Worm (Caenorhabditis elegans): ENCODE measurements around the gene F55H2.7.

F55H2.7 gene

ce11 chrIII:9516148-9516547 is at the start of gene F55H2.7:
TSS of gene F55H2.7 (minus strand) at chrIII:9516248.
- no peak for TF ChIP-seq B0310.2 (tag; optimal IDR thresholded peaks at IDR 0.05)
- TF ChIP-seq pes-1 (GFP tag; IDR thresholded peaks at IDR 0.05): no peak

DNA sequence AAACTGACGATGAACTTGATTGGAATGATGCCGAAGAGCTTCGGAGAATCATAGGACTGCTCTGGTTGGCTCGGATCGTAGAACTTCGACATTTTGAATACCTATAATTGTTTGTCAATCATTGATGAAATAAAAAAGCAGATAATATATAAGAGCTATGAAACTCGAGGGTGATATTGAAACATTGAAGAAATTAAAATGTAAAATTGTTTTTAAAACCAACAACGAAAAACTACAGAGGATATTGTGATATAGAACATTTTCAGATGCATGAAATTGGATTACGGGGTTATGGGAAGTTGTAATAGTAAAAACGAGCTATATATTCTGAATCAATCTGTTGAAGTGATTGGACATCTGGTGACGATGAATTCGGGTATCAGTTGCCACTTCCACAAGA is 48.4 kb upstream of the F55H2.7 start, which contains the start of gene C48B4.10:
C48B4.10 (minus strand) TSS at position 101 of the 400 bp plus-strand sequence.
- TF ChIP-seq sea-1 (GFP tag; conservative IDR thresholded peaks at IDR 0.05): no peak
- TF ChIP-seq ceh-36 (tag; optimal IDR thresholded peaks at IDR 0.05): no peak
- TF ChIP-seq aly-1 (tag; optimal IDR thresholded peaks at IDR 0.05): no peak
- no peak for TF ChIP-seq ets-7 (tag; optimal IDR thresholded peaks at IDR 0.05)
- no peak for TF ChIP-seq tra-4 (tag; optimal IDR thresholded peaks at IDR 0.05)
- no peak for TF ChIP-seq tbx-37 (GFP tag; conservative IDR thresholded peaks at IDR 0.05)
- no peak for TF ChIP-seq ceh-13 (GFP tag; optimal IDR thresholded peaks at IDR 0.05)

ce11 chrIII:9563235-9563634 is 47.2 kb upstream of the F55H2.7 start, which contains the start of gene C48B4.9:
TSS of gene C48B4.9 (minus strand) at chrIII:9563335.
- TF ChIP-seq tra-4 (tag; optimal IDR thresholded peaks at IDR 0.05) (no peak), ceh-36 (tag; optimal IDR thresholded peaks at IDR 0.05) (no peak), tbx-37 (GFP tag; conservative IDR thresholded peaks at IDR 0.05) (no peak), tbx-11 (GFP tag; IDR thresholded peaks at IDR 0.05) (no peak), hnd-1 (tag; optimal IDR thresholded peaks at IDR 0.05) (no peak), ama-1 (optimal IDR thresholded peaks at IDR 0.05) (no peak), hmg-4 (GFP tag; optimal IDR thresholded peaks at IDR 0.05) (no peak), scrt-1 (GFP tag; IDR thresholded peaks at IDR 0.05) (no peak), pes-1 (GFP tag; IDR thresholded peaks at IDR 0.05) (no peak), hmbx-1 (tag; optimal IDR thresholded peaks at IDR 0.05) (no peak), aly-1 (tag; optimal IDR thresholded peaks at IDR 0.05) (no peak), flt-1 (GFP tag; IDR thresholded peaks at IDR 0.05) (no peak), ets-7 (tag; optimal IDR thresholded peaks at IDR 0.05) (no peak), ceh-13 (GFP tag; optimal IDR thresholded peaks at IDR 0.05) (no peak), F13C5.2 (tag; optimal IDR thresholded peaks at IDR 0.05) (no peak), B0310.2 (tag; optimal IDR thresholded peaks at IDR 0.05) (no peak), sea-1 (GFP tag; conservative IDR thresholded peaks at IDR 0.05) (no peak)

DNA sequence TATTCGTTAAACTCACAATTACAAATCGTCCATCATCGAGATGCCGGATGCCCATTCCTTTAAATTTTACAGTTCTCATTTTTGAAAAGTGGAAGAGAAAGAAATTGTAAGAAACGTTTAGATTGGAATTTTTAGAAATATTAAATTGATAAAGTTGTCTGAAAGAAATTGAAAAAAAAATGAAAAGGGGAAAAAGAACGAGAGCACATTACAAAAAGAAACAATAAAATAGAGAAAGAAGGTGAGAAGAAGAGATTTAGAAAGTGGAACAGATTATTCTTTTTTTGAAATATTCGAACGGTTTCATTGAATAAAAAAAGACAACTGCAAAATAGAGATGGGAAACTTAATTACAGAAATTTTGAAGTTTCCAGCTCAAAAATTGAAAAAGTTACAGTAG is 45.1 kb upstream of the F55H2.7 start, which contains the start of gene C48B4.8:
C48B4.8 (minus strand) TSS at position 101 of the 400 bp plus-strand sequence.
- TF ChIP-seq ceh-36 (tag; optimal IDR thresholded peaks at IDR 0.05) (no peak), tbx-11 (GFP tag; IDR thresholded peaks at IDR 0.05) (no peak)

DNA sequence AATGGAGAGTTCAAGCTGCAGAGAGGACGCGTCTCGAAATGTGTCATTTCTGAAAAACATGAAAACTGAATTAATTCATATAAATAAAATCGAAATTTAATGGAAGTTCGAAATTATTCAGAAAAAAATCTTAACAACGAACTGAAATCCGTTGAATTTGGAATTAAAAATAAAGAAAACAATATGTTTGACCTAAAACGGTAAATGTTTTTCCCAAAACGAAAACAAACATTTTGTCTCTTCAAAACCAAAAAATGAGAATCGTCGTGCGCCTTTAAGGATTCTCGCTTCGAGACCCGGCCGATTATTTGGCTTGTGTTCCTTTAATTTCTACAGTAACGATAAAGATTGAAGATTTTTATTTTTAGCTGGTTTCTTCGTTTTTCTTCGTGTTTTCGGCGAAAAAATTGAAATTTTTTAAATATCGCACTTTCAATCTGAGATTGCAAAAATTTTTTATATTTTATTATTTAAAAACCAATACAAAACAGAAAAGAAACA is 43.4 kb upstream of the F55H2.7 start, which contains the start of gene C48B4.7:
C48B4.7 (minus strand) TSS at position 51 of the 501 bp plus-strand sequence.
- TF ChIP-seq hmg-4 (GFP tag; optimal IDR thresholded peaks at IDR 0.05) (no peak), pes-1 (GFP tag; IDR thresholded peaks at IDR 0.05) (no peak), F13C5.2 (tag; optimal IDR thresholded peaks at IDR 0.05) (no peak), tra-4 (tag; optimal IDR thresholded peaks at IDR 0.05) (no peak), ets-7 (tag; optimal IDR thresholded peaks at IDR 0.05) (no peak), tbx-37 (GFP tag; conservative IDR thresholded peaks at IDR 0.05) (no peak), flt-1 (GFP tag; IDR thresholded peaks at IDR 0.05) (no peak), ama-1 (optimal IDR thresholded peaks at IDR 0.05) (no peak), hnd-1 (tag; optimal IDR thresholded peaks at IDR 0.05) (no peak), hmbx-1 (tag; optimal IDR thresholded peaks at IDR 0.05) (no peak)

DNA sequence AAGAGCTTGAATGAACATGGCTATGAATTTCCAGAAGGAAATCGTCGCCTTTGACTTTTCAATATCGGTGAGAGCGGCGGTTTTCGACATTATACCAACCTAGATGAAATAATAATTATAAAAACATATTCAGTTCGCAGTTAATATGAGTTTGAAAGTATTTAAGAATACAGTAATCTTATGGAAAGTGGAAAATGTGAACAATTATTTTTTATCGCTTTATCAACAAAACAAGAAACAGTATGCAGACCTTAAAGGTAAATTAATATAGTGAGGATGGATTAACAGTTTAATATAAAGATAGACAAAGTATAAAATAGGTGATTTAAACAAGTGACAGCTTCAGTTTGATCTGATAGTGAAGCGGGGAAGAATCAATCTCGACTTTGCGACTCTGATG is 42.4 kb upstream of the F55H2.7 start, which contains the start of gene C48B4.6:
C48B4.6 (minus strand) TSS at position 101 of the 400 bp plus-strand sequence.
- no peak for TF ChIP-seq hmg-4 (GFP tag; optimal IDR thresholded peaks at IDR 0.05)
- TF ChIP-seq tbx-11 (GFP tag; IDR thresholded peaks at IDR 0.05): no peak
- TF ChIP-seq tra-4 (tag; optimal IDR thresholded peaks at IDR 0.05): no peak
- no peak for TF ChIP-seq scrt-1 (GFP tag; IDR thresholded peaks at IDR 0.05)
- no peak for TF ChIP-seq B0310.2 (tag; optimal IDR thresholded peaks at IDR 0.05)
- no peak for TF ChIP-seq aly-1 (tag; optimal IDR thresholded peaks at IDR 0.05)
- no peak for TF ChIP-seq ama-1 (optimal IDR thresholded peaks at IDR 0.05)
- no peak for TF ChIP-seq ceh-36 (tag; optimal IDR thresholded peaks at IDR 0.05)
- no peak for TF ChIP-seq hnd-1 (tag; optimal IDR thresholded peaks at IDR 0.05)
- no peak for TF ChIP-seq ceh-13 (GFP tag; optimal IDR thresholded peaks at IDR 0.05)
- no peak for TF ChIP-seq hmbx-1 (tag; optimal IDR thresholded peaks at IDR 0.05)
- TF ChIP-seq pes-1 (GFP tag; IDR thresholded peaks at IDR 0.05): no peak
- no peak for TF ChIP-seq flt-1 (GFP tag; IDR thresholded peaks at IDR 0.05)
- TF ChIP-seq sea-1 (GFP tag; conservative IDR thresholded peaks at IDR 0.05): no peak
- TF ChIP-seq ets-7 (tag; optimal IDR thresholded peaks at IDR 0.05): no peak
- TF ChIP-seq tbx-37 (GFP tag; conservative IDR thresholded peaks at IDR 0.05): no peak

DNA sequence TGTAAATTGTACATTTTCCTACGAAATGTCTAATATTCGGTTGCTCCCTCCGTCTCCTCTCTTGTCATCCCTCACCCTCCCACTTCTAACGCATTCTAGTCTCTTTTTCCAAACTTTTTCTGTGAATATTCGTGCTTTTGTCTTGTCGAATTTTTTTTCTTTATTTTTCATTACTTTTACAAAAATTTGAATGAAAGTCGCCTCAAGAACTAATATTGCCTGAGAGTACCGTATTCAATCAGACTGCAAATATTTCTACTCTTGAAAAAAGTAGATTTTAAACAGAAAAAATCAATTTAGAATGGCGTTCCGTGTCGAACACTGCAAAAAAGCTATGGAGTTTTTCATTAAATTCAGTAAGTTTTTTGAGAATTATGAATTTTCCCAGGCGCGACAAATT is 40.3 kb upstream of the F55H2.7 start, which contains the start of gene ZK1098.11:
ZK1098.11 (plus strand) TSS at position 301 of the 400 bp plus-strand sequence.
- no peak for TF ChIP-seq F13C5.2 (tag; optimal IDR thresholded peaks at IDR 0.05)
- TF ChIP-seq hmg-4 (GFP tag; optimal IDR thresholded peaks at IDR 0.05): no peak
- TF ChIP-seq pes-1 (GFP tag; IDR thresholded peaks at IDR 0.05): no peak

DNA sequence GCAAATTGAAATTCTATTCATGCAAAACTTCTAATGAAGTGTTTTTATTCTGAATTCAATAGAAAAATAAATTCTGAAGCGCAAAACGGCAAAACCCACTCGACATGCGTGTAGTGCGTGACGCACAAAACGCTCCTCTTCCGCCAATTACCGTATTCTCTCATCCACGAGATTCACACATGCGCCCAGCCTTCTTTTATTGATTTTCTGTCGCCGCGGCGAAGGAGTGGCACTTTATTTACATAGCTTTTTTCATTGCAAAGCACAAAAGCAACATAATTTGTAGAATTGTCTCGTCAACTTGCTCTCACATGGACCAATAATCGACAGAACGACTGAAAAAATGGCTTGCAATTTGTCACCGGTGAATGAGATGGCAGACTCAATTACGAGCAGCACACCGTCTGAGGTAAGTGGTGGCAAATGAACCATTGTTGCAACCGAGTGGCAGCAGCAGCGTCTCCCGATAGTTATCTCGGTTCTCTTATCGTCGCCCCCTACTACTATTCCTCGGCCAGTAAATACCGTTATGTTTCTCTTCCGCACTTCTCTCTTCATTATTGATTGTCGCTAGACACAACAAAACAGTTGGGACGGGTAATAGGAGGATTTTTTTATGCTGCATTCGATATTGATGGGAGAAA is 30.1 kb upstream of the F55H2.7 start, which contains the start of gene unc-16:
unc-16 (plus strand) TSS at position 243 of the 644 bp plus-strand sequence.
- no peak for TF ChIP-seq ceh-36 (tag; optimal IDR thresholded peaks at IDR 0.05)
- peak; percentile 19 for TF ChIP-seq hmg-4 (GFP tag; optimal IDR thresholded peaks at IDR 0.05)
- TF ChIP-seq pes-1 (GFP tag; IDR thresholded peaks at IDR 0.05): 0 out of 2 replicates have a peak, but pooled peaks have one; percentile 17
- peak; percentile 72 for TF ChIP-seq F13C5.2 (tag; optimal IDR thresholded peaks at IDR 0.05)
